Worm (Caenorhabditis elegans) whole organism, L4/young adult: ENCODE results near the gene Y39A1A.22.

Experiments used
- W03F9.2 ChIP-seq: fragments of 150-350 bp; optimal IDR thresholded peaks from 2 replicates; lab custom pipeline; 2014; ENCODE audit warnings: missing biosample characterization, missing genetic modification characterization
- him-1 ChIP-seq: sonication (generic microtip); optimal IDR thresholded peaks from 2 replicates; lab custom pipeline; 2016; ENCODE audit warnings: missing genotype, missing genetic modification reagents, missing genetic modification characterization, missing compliant biosample characterization

DNA sequence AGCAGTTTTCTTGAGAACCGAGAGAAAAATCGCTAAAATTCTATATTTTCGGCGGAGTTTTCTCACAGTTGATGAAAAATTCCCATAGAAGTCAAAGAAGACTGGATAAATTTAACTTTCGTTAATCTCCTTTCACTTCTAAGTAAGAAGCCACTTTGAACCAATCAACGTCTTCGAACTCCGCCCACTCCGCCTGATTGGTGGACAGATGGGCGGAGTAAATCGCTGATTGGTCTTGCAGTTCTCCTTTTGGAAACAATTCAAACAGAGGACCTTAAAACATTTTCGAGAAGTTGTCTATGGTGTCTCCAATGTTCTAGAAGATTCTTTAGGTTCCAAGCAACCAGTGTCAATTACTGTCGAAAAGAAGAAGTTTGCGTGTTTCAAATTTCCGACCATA, 48.4 kb downstream of the Y39A1A.22 start:
- TF ChIP-seq W03F9.2, result no peak
- TF ChIP-seq him-1, result no peak
